Worm (Caenorhabditis elegans): ENCODE data around the gene fbxa-196.

DNA sequence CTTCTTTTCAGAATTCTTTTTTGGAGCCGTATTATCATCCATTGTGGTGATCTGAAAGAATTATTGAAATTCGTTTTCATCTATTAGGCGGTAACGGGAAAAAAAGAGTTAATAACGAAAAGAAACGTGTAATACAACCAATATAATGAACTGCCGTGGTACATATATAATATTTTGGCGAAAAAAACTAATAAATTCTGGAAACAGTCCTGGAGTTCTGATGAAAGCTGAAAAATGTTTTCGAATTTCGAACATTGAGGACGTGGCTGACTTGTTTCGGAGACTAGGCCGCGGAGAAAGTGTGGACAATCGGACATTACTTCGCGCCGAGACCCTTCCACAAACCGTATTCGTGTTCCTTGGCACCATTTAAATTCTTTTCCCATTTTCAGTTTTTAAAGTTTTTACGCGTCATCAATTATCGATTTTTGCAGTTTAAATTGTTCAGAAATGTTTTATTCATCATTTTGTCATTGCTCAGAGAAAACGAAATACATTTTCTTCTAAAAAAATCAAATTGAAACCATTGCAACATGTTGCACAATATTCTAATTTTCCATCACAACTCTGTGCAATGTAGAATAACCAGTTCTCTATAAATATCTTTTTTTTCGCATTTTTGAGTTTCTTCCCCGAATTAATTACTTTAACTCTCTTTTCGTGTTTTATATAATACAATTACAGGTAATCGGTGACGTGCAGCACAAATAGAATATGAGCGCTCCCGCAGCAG is 14.8 kb upstream of the fbxa-196 start, which contains the start of the genes gad-1 and erfa-1:
- no peak for TF ChIP-seq B0035.1 (tag; optimal IDR thresholded peaks at IDR 0.05)
- TF ChIP-seq unc-62 (GFP tag; optimal IDR thresholded peaks at IDR 0.05): no peak
- TF ChIP-seq F39B2.1 (GFP tag; IDR thresholded peaks at IDR 0.05): no peak
- no peak for TF ChIP-seq cebp-2 (GFP tag; IDR thresholded peaks at IDR 0.05)
- TF ChIP-seq aptf-3 (GFP tag; IDR thresholded peaks at IDR 0.05): no peak
- no peak for TF ChIP-seq ceh-79 (tag; optimal IDR thresholded peaks at IDR 0.05)
- TF ChIP-seq snpc-4 (GFP tag; optimal IDR thresholded peaks at IDR 0.05): no peak
- peak in 1 of 4 experiments; percentile 28 for TF ChIP-seq snpc-4 (tag; optimal IDR thresholded peaks at IDR 0.05)
- no peak for TF ChIP-seq lin-40 (tag; optimal IDR thresholded peaks at IDR 0.05)
- no peak for TF ChIP-seq xnd-1 (tag; optimal IDR thresholded peaks at IDR 0.05)

Measured in whole organism, young adult.